Fruit fly (Drosophila melanogaster) Kc167 (cell line): ENCODE measurements around the gene cv-c.

Experiments
- Myc ChIP-seq: fragments of >200 bp; optimal IDR thresholded peaks from 2 replicates; lab custom pipeline; 2017; ENCODE audit warnings: missing external identifiers
- Sin3A ChIP-seq: fragments of >200 bp; optimal IDR thresholded peaks from 2 replicates; lab custom pipeline; 2018; ENCODE audit warnings: missing external identifiers
- h ChIP-seq: fragments of >200 bp; optimal IDR thresholded peaks from 3 replicates; lab custom pipeline; 2018; ENCODE audit warnings: missing external identifiers
- insv ChIP-seq: fragments of >200 bp; optimal IDR thresholded peaks from 3 replicates; lab custom pipeline; 2018; ENCODE audit warnings: missing external identifiers
- psq ChIP-seq: fragments of >200 bp; optimal IDR thresholded peaks from 2 replicates; lab custom pipeline; 2017; ENCODE audit warnings: missing external identifiers
- ttk ChIP-seq: sonication (Bioruptor generic); optimal IDR thresholded peaks from 2 replicates; lab custom pipeline; 2017; ENCODE audit warnings: missing external identifiers

Gene cv-c

DNA sequence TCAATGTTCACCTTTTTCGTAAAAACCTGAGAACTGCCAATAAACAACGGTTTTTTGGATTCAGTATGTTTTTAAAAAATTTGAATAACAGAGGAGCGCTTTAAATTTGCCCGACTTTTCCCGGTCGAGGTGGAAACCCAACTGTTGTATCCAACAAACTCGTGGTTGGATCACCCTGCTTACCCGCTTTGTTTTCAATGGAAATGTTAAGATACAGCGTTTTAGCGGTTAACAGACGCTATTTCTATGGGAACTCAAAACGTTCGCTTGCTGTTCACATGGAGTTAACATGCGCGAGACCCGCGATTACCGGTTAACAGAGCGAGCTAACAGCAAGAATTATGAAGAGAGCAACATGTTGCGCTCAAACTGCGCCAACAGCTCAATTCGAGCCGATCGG, at the start of gene cv-c:
TSS of gene cv-c (minus strand) at position 145 of the 400 bp plus-strand sequence.
- TF ChIP-seq ttk (lab: Kevin White, UChicago) (no peak), insv (lab: Kevin White, UChicago) (peak; percentile 48), psq (no peak)

dm6 chr3R:14526657-14527056, 45.1 kb upstream of the cv-c start:
- no peak for TF ChIP-seq psq
- no peak for TF ChIP-seq Sin3A (lab: Kevin White, UChicago)
- no peak for TF ChIP-seq Myc (lab: Kevin White, UChicago)
- TF ChIP-seq insv (lab: Kevin White, UChicago), result no peak
- TF ChIP-seq ttk (lab: Kevin White, UChicago), result no peak
- no peak for TF ChIP-seq h (lab: Kevin White, UChicago)

DNA sequence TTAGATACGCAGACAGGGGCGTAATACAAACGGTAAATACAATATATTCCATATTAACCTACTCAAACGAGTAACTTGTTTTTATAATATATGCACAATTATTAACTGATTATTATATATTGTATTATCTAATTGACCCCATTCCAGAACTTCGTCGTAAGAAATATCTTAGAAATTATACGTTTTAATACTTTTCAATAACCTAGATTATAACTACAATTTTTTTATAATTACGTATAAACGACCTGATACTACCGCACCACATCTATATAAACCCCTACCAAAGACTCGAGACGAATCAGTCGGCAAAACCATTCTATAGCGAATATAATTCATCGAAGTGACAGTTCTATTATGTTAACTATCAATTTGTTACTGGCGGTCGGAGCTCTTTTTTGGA, 39.2 kb upstream of the cv-c start, which contains the start of gene Cyp313a1:
TSS of gene Cyp313a1 (plus strand) at position 301 of the 400 bp plus-strand sequence.
- TF ChIP-seq Myc (lab: Kevin White, UChicago) (no peak), psq (no peak), Sin3A (lab: Kevin White, UChicago) (no peak), h (lab: Kevin White, UChicago) (no peak), ttk (lab: Kevin White, UChicago) (no peak)

dm6 chr3R:14516742-14517141, 35.2 kb upstream of the cv-c start, which contains the start of gene CG34273:
CG34273 (plus strand) TSS chr3R:14517042.
- TF ChIP-seq Sin3A (lab: Kevin White, UChicago) (no peak), ttk (lab: Kevin White, UChicago) (no peak), insv (lab: Kevin White, UChicago) (no peak), psq (no peak), h (lab: Kevin White, UChicago) (no peak), Myc (lab: Kevin White, UChicago) (no peak)

dm6 chr3R:14513420-14513819, 31.9 kb upstream of the cv-c start, which contains the start of gene CG8461:
CG8461 (minus strand) TSS chr3R:14513637.
- no peak for TF ChIP-seq ttk (lab: Kevin White, UChicago)

DNA sequence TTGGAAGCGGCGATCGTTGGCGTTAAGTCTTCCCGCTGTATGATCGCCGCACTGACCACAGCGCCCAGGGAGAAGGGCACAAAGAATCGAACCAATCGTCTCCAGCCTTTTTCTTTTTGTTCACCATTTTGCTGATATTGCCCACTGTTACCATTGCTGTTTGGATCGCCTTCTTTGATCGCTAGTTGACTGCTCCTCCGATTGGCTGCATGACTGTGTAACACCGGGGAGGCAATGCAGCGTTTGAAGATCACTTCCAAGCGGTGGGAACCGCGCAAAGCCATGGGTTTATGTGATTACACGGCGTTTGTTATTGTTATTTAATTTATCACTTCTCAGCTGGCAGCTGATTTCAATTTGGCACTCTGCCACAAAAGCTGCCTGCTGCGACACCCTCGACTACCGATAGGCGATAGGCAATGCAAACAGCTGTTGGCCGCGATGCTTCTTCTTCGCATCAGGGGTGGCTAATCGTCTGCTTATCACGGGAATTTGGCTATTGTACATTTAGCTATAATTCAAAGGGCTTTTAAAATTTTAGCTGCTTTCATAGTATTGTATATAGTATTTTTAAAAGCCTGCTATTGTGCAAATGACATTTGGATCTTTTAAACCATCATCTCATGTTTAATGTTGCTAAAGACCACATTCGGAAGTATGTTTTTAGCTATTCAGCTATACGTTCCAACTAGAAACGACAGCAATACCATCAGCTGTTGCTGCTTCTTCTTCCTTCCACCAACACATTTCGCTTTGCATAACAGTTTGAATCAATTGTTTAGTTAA, 29.8 kb upstream of the cv-c start, which contains the start of the genes HtrA2 and mRpL11:
TSS of gene HtrA2 (minus strand) at position 590 of the 786 bp plus-strand sequence.
TSS of gene mRpL11 (plus strand) at position 716 of the 786 bp plus-strand sequence.
- TF ChIP-seq Myc (lab: Kevin White, UChicago) (no peak), Sin3A (lab: Kevin White, UChicago) (peak; percentile 64)

DNA sequence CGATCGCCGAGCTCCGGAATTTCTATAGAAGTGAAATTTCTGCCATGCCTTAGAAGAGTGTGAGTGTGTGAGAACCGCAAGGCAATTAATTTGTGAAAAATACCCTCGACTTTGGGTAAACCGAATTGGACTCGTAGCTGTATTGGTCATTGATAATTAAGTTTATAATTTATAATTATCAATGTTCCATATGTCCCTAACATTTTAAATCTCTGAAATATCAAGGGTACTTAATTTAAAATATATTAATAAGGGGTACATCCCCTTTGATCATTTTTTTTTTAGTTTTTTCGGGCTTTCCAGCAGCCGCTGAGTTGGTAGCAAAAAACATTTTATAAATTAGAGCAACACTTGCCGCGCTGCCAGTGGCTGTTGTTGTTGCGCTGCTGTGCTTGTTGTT, 23.6 kb upstream of the cv-c start:
- TF ChIP-seq psq (no peak), Myc (lab: Kevin White, UChicago) (no peak), insv (lab: Kevin White, UChicago) (no peak), ttk (lab: Kevin White, UChicago) (no peak), h (lab: Kevin White, UChicago) (no peak), Sin3A (lab: Kevin White, UChicago) (no peak)

DNA sequence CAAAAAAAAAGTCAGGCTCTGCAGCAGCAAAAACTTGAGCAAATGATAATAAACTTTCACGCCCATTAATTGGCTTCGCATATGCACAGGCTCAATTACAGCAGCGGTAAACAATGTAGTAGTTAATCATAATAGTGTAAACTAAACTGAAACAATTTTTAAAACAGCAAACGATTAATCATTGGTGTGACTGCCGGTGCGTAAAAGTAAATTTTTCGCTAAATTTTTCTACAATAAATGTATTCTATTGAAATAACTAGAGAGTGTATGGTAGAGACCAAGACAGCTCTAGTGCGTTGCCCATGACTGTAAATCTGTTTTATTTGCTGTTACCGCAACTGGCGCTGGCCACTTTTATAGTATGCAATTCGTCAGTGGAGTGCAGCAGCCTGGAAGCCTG, 16.6 kb upstream of the cv-c start:
- TF ChIP-seq Sin3A (lab: Kevin White, UChicago) (no peak), psq (no peak), ttk (lab: Kevin White, UChicago) (no peak), Myc (lab: Kevin White, UChicago) (no peak), h (lab: Kevin White, UChicago) (no peak), insv (lab: Kevin White, UChicago) (no peak)

DNA sequence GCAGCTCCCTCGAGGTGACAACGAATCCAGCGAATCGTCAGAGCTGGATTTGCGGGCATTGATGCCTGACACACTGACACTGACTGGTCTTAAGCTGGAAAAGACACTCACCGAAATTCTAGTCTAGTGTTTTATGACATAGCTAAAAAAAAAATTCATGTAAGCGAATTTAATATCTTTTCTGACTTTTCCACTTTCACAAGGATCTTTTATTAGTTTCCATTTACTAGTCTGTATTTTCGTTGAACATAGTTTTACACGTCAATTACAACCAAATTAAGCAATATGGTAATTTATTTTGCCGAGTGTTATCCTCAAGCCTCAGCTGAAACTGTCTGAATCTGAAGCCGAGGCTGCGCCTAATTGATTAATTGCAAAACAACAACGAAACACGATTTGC, 14.9 kb upstream of the cv-c start:
- TF ChIP-seq ttk (lab: Kevin White, UChicago) (no peak), Sin3A (lab: Kevin White, UChicago) (no peak), insv (lab: Kevin White, UChicago) (no peak), psq (no peak), h (lab: Kevin White, UChicago) (no peak)

dm6 chr3R:14493936-14494335, 12.4 kb upstream of the cv-c start:
- no peak for TF ChIP-seq ttk (lab: Kevin White, UChicago)
- TF ChIP-seq h (lab: Kevin White, UChicago), result no peak
- no peak for TF ChIP-seq psq
- TF ChIP-seq Sin3A (lab: Kevin White, UChicago), result no peak
- no peak for TF ChIP-seq Myc (lab: Kevin White, UChicago)
- no peak for TF ChIP-seq insv (lab: Kevin White, UChicago)

- TF ChIP-seq Myc (lab: Kevin White, UChicago), result no peak
- no peak for TF ChIP-seq ttk (lab: Kevin White, UChicago)
- TF ChIP-seq Sin3A (lab: Kevin White, UChicago), result no peak
- TF ChIP-seq insv (lab: Kevin White, UChicago), result no peak
- TF ChIP-seq psq, result no peak
- no peak for TF ChIP-seq h (lab: Kevin White, UChicago)
Measured at dm6 chr3R:14492287-14492889, 10.9 kb upstream of the cv-c start.

dm6 chr3R:14486469-14486868, 5.0 kb upstream of the cv-c start:
- TF ChIP-seq insv (lab: Kevin White, UChicago), result no peak
- TF ChIP-seq Myc (lab: Kevin White, UChicago), result no peak
- no peak for TF ChIP-seq ttk (lab: Kevin White, UChicago)
- no peak for TF ChIP-seq psq
- no peak for TF ChIP-seq Sin3A (lab: Kevin White, UChicago)
- no peak for TF ChIP-seq h (lab: Kevin White, UChicago)
